Worm (Caenorhabditis elegans): ENCODE measurements around the gene cyp-37A1.

cyp-37A1 gene

ce11 chrII:14016865-14017264 lies at the start of gene cyp-37A1:
Gene cyp-37A1, minus strand, starts transcription at chrII:14016965.
- no peak for TF ChIP-seq nhr-11 (tag; optimal IDR thresholded peaks at IDR 0.05)
- TF ChIP-seq aha-1 (tag; optimal IDR thresholded peaks at IDR 0.05): no peak
- no peak for TF ChIP-seq ceh-82 (tag; optimal IDR thresholded peaks at IDR 0.05)
- no peak for TF ChIP-seq nhr-90 (tag; optimal IDR thresholded peaks at IDR 0.05; ENCODE audit: poor library complexity)
- no peak for TF ChIP-seq rnt-1 (tag; optimal IDR thresholded peaks at IDR 0.05)
- no peak for TF ChIP-seq dsc-1 (tag; optimal IDR thresholded peaks at IDR 0.05)
- no peak for TF ChIP-seq zip-4 (GFP tag; optimal IDR thresholded peaks at IDR 0.05)
- TF ChIP-seq ceh-63 (GFP tag; optimal IDR thresholded peaks at IDR 0.05): no peak
- no peak for TF ChIP-seq Y116A8C.19 (tag; optimal IDR thresholded peaks at IDR 0.05; ENCODE audit: borderline replicate concordance)
- no peak for TF ChIP-seq nhr-77 (tag; optimal IDR thresholded peaks at IDR 0.05)
- TF ChIP-seq unc-130 (tag; optimal IDR thresholded peaks at IDR 0.05): no peak
- no peak for TF ChIP-seq unc-62 (GFP tag; optimal IDR thresholded peaks at IDR 0.05)
- no peak for TF ChIP-seq blmp-1 (tag; optimal IDR thresholded peaks at IDR 0.05)
- TF ChIP-seq mab-9 (GFP tag; IDR thresholded peaks at IDR 0.05): no peak

DNA sequence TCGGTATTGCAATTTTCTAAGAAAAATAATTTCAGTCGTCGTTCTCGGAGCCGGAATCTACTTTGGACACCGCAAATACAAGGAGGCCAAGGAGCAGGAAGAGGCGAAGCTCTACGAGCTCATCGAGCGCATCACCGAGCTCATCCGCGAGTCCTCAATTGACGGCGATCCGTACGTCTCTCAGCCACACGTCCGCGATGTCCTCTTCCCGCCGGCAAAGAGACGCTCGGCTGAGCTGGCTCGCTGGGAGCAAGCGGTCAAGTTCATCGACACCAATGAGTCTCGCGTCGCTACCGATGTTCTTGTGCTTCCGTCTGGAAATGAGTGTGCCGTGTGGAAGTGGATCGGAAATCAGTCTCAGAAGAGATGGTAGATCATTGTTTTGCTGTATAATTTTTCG lies 48.7 kb upstream of the cyp-37A1 start:
- no peak for TF ChIP-seq ztf-4 (tag; optimal IDR thresholded peaks at IDR 0.05)
- no peak for TF ChIP-seq lin-14 (GFP tag; optimal IDR thresholded peaks at IDR 0.05)
- no peak for TF ChIP-seq efl-1 (optimal IDR thresholded peaks at IDR 0.05)
- TF ChIP-seq efl-1 (GFP tag; optimal IDR thresholded peaks at IDR 0.05 in 1 of 2): peak in 1 of 2 experiments; percentile 10
- TF ChIP-seq unc-130 (tag; optimal IDR thresholded peaks at IDR 0.05): no peak

- TF ChIP-seq pqm-1 (tag; optimal IDR thresholded peaks at IDR 0.05): no peak
- no peak for TF ChIP-seq unc-98 (GFP tag; IDR thresholded peaks at IDR 0.05)
- TF ChIP-seq dsc-1 (tag; optimal IDR thresholded peaks at IDR 0.05): no peak
- TF ChIP-seq skn-1 (tag; optimal IDR thresholded peaks at IDR 0.05): no peak
- TF ChIP-seq C04F5.9 (tag; optimal IDR thresholded peaks at IDR 0.05): no peak
- TF ChIP-seq jun-1 (tag; optimal IDR thresholded peaks at IDR 0.05): no peak
- no peak for TF ChIP-seq sptf-1 (tag; optimal IDR thresholded peaks at IDR 0.05)
- no peak for TF ChIP-seq efl-1 (optimal IDR thresholded peaks at IDR 0.05)
- TF ChIP-seq efl-1 (GFP tag; optimal IDR thresholded peaks at IDR 0.05 in 1 of 2): peak in 1 of 2 experiments; percentile 91
These were observed 47.3 kb upstream of the cyp-37A1 start for ce11 chrII:14064051-14064450.

ce11 chrII:14063044-14063500 lies 46.3 kb upstream of the cyp-37A1 start, which contains the start of gene lem-2:
Gene lem-2, plus strand, starts transcription at chrII:14063450.
- TF ChIP-seq nhr-237 (tag; optimal IDR thresholded peaks at IDR 0.05) (peak; percentile 2), vab-15 (tag; optimal IDR thresholded peaks at IDR 0.05) (peak; percentile 87), ama-1 (optimal IDR thresholded peaks at IDR 0.05) (no peak), lin-13 (GFP tag; optimal IDR thresholded peaks at IDR 0.05) (peak; percentile 35), F16B12.6 (tag; optimal IDR thresholded peaks at IDR 0.05) (no peak), fkh-10 (GFP tag; optimal IDR thresholded peaks at IDR 0.05) (peak; percentile 32), nhr-77 (tag; optimal IDR thresholded peaks at IDR 0.05) (peak; percentile 87), tlp-1 (tag; optimal IDR thresholded peaks at IDR 0.05) (no peak), hlh-4 (tag; optimal IDR thresholded peaks at IDR 0.05) (no peak), lin-15B (tag; optimal IDR thresholded peaks at IDR 0.05) (peak; percentile 68), nhr-28 (tag; optimal IDR thresholded peaks at IDR 0.05) (no peak), zag-1 (tag; optimal IDR thresholded peaks at IDR 0.05) (no peak), efl-1 (optimal IDR thresholded peaks at IDR 0.05) (peak; percentile 86 to 91), efl-1 (GFP tag; optimal IDR thresholded peaks at IDR 0.05 in 1 of 2) (peak; percentile 86 to 97), nhr-84 (tag; optimal IDR thresholded peaks at IDR 0.05) (no peak), dpl-1 (GFP tag; optimal IDR thresholded peaks at IDR 0.05) (peak; percentile 83 to 89 (median 87)), hpl-2 (GFP tag; optimal IDR thresholded peaks at IDR 0.05) (no peak), grh-1 (GFP tag; IDR thresholded peaks at IDR 0.05) (no peak), nhr-47 (tag; optimal IDR thresholded peaks at IDR 0.05) (peak; percentile 91), blmp-1 (tag; optimal IDR thresholded peaks at IDR 0.05) (peak; percentile 30), sox-4 (tag; optimal IDR thresholded peaks at IDR 0.05) (peak; percentile 61), zip-4 (GFP tag; optimal IDR thresholded peaks at IDR 0.05) (no peak), snu-23 (GFP tag; optimal IDR thresholded peaks at IDR 0.05) (peak; percentile 87), unc-130 (tag; optimal IDR thresholded peaks at IDR 0.05) (peak; percentile 48), fos-1 (tag; optimal IDR thresholded peaks at IDR 0.05) (peak; percentile 4), ztf-11 (tag; optimal IDR thresholded peaks at IDR 0.05) (peak in 1 of 2 experiments; percentile 82), lsy-2 (tag; optimal IDR thresholded peaks at IDR 0.05) (peak; percentile 66 to 81), nhr-12 (tag; optimal IDR thresholded peaks at IDR 0.05) (no peak), alr-1 (tag; optimal IDR thresholded peaks at IDR 0.05; ENCODE audit: borderline replicate concordance) (no peak), fkh-8 (tag; optimal IDR thresholded peaks at IDR 0.05) (peak; percentile 97), nhr-20 (tag; optimal IDR thresholded peaks at IDR 0.05) (peak; percentile 82)

All from whole organism, L1 larva.